Worm (Caenorhabditis elegans) whole organism, late embryonic: ENCODE data around the gene srr-2.

Experiments
- C38D4.7 ChIP-seq: fragments of 200-800 bp; sonication (Bioruptor generic); optimal IDR thresholded peaks from 2 replicates; lab custom pipeline; 2018; ENCODE audit warnings: mild to moderate bottlenecking, missing genetic modification characterization, moderate library complexity, missing compliant biosample characterization
- K02D7.2 ChIP-seq: sonication (generic microtip); optimal IDR thresholded peaks from 2 replicates; lab custom pipeline; 2017; ENCODE audit warnings: mild to moderate bottlenecking, missing genetic modification characterization, missing compliant biosample characterization
- ahr-1 ChIP-seq: sonication (generic microtip); optimal IDR thresholded peaks from 2 replicates; lab custom pipeline; 2016; ENCODE audit warnings: missing genetic modification characterization, missing compliant biosample characterization
- ama-1 ChIP-seq: fragments of 150-350 bp; optimal IDR thresholded peaks from 2 replicates; lab custom pipeline; 2014
- ceh-14 ChIP-seq: sonication (generic microtip); optimal IDR thresholded peaks from 2 replicates; lab custom pipeline; 2016; ENCODE audit warnings: missing genotype, missing genetic modification characterization, missing compliant biosample characterization
- ceh-22 ChIP-seq: sonication (generic microtip); optimal IDR thresholded peaks from 2 replicates; lab custom pipeline; 2017; ENCODE audit warnings: missing biosample characterization, missing genetic modification characterization
- ceh-24 ChIP-seq: sonication (generic microtip); optimal IDR thresholded peaks from 2 replicates; lab custom pipeline; 2016; ENCODE audit warnings: mild to moderate bottlenecking, missing genetic modification characterization, missing compliant biosample characterization
- ceh-31 ChIP-seq: sonication (generic microtip); optimal IDR thresholded peaks from 2 replicates; lab custom pipeline; 2016; ENCODE audit warnings: missing genetic modification characterization, missing compliant biosample characterization
- ceh-48 ChIP-seq: sonication (generic microtip); optimal IDR thresholded peaks from 2 replicates; lab custom pipeline; 2016; ENCODE audit warnings: missing genetic modification characterization, inconsistent platforms, missing compliant biosample characterization
- che-1 ChIP-seq: sonication (generic microtip); optimal IDR thresholded peaks from 2 replicates; lab custom pipeline; 2016; ENCODE audit warnings: mild to moderate bottlenecking, missing genetic modification characterization, missing compliant biosample characterization
- dmd-4 ChIP-seq: sonication (generic microtip); optimal IDR thresholded peaks from 2 replicates; lab custom pipeline; 2016; ENCODE audit warnings: borderline replicate concordance, missing genetic modification characterization, missing compliant biosample characterization
- dve-1 ChIP-seq: sonication (generic microtip); optimal IDR thresholded peaks from 2 replicates; lab custom pipeline; 2017; ENCODE audit warnings: antibody characterized with exemption, mild to moderate bottlenecking, missing genetic modification characterization, missing compliant biosample characterization
- elt-2 ChIP-seq: sonication (generic microtip); optimal IDR thresholded peaks from 2 replicates; lab custom pipeline; 2016; ENCODE audit warnings: missing genetic modification reagents, missing genetic modification characterization, missing compliant biosample characterization
- elt-4 ChIP-seq: sonication (generic microtip); optimal IDR thresholded peaks from 2 replicates; lab custom pipeline; 2016; ENCODE audit warnings: missing genetic modification characterization, missing compliant biosample characterization
- eyg-1 ChIP-seq: sonication (generic microtip); optimal IDR thresholded peaks from 2 replicates; lab custom pipeline; 2016; ENCODE audit warnings: missing genotype, missing genetic modification characterization, missing compliant biosample characterization
- fax-1 ChIP-seq: sonication (generic microtip); optimal IDR thresholded peaks from 2 replicates; lab custom pipeline; 2016; ENCODE audit warnings: missing genotype, missing genetic modification characterization, missing compliant biosample characterization
- fkh-6 ChIP-seq: sonication (generic microtip); optimal IDR thresholded peaks from 2 replicates; lab custom pipeline; 2016; ENCODE audit warnings: missing genetic modification characterization, missing compliant biosample characterization
- hlh-13 ChIP-seq: fragments of 200-800 bp; sonication (Bioruptor generic); optimal IDR thresholded peaks from 2 replicates; lab custom pipeline; 2018; ENCODE audit warnings: mild to moderate bottlenecking, missing genetic modification characterization, missing compliant biosample characterization
- hlh-15 ChIP-seq: sonication (generic microtip); optimal IDR thresholded peaks from 2 replicates; lab custom pipeline; 2016; ENCODE audit warnings: missing genetic modification characterization, missing compliant biosample characterization
- hlh-6 ChIP-seq: sonication (generic microtip); optimal IDR thresholded peaks from 2 replicates; lab custom pipeline; 2016; ENCODE audit warnings: missing genotype, missing genetic modification characterization, missing compliant biosample characterization
- hlh-8 ChIP-seq: sonication (generic microtip); optimal IDR thresholded peaks from 2 replicates; lab custom pipeline; 2016; ENCODE audit warnings: missing genotype, missing genetic modification characterization, missing compliant biosample characterization
- lim-6 ChIP-seq: sonication (generic microtip); optimal IDR thresholded peaks from 2 replicates; lab custom pipeline; 2016; ENCODE audit warnings: missing genetic modification characterization, missing compliant biosample characterization
- madf-2 ChIP-seq: sonication (generic microtip); optimal IDR thresholded peaks from 2 replicates; lab custom pipeline; 2017; ENCODE audit warnings: missing genetic modification characterization, missing compliant biosample characterization
- mec-3 ChIP-seq: sonication (generic microtip); optimal IDR thresholded peaks from 2 replicates; lab custom pipeline; 2016; ENCODE audit warnings: borderline replicate concordance, missing genetic modification characterization, missing compliant biosample characterization
- nhr-11 ChIP-seq: fragments of 150-350 bp; optimal IDR thresholded peaks from 2 replicates; lab custom pipeline; 2014; ENCODE audit warnings: missing biosample characterization, missing genetic modification characterization
- nhr-232 ChIP-seq: sonication (generic microtip); optimal IDR thresholded peaks from 2 replicates; lab custom pipeline; 2016; ENCODE audit warnings: missing genetic modification characterization, missing compliant biosample characterization
- odd-2 ChIP-seq: sonication (generic microtip); optimal IDR thresholded peaks from 2 replicates; lab custom pipeline; 2017; ENCODE audit warnings: antibody characterized with exemption, mild to moderate bottlenecking, missing genetic modification characterization, missing compliant biosample characterization
- pha-2 ChIP-seq: sonication (generic microtip); optimal IDR thresholded peaks from 2 replicates; lab custom pipeline; 2017; ENCODE audit warnings: mild to moderate bottlenecking, missing genetic modification characterization, missing compliant biosample characterization
- pqm-1 ChIP-seq: sonication (generic microtip); optimal IDR thresholded peaks from 2 replicates; lab custom pipeline; 2016; ENCODE audit warnings: missing genetic modification characterization, missing compliant biosample characterization
- pros-1 ChIP-seq: fragments of 150-350 bp; optimal IDR thresholded peaks from 2 replicates; lab custom pipeline; 2014; ENCODE audit warnings: missing biosample characterization, missing genetic modification reagents, missing genetic modification characterization
- ref-2 ChIP-seq: sonication (generic microtip); optimal IDR thresholded peaks from 2 replicates; lab custom pipeline; 2016; ENCODE audit warnings: missing genetic modification characterization, missing compliant biosample characterization
- tbx-2 ChIP-seq: sonication (generic microtip); optimal IDR thresholded peaks from 2 replicates; lab custom pipeline; 2016; ENCODE audit warnings: missing genetic modification characterization, missing compliant biosample characterization
- tbx-7 ChIP-seq: sonication (generic microtip); optimal IDR thresholded peaks from 2 replicates; lab custom pipeline; 2016; ENCODE audit warnings: missing genotype, missing genetic modification characterization, missing compliant biosample characterization
- ttx-3 ChIP-seq: sonication (generic microtip); optimal IDR thresholded peaks from 2 replicates; lab custom pipeline; 2016; ENCODE audit warnings: missing genetic modification reagents, missing genetic modification characterization, missing compliant biosample characterization
- unc-86 ChIP-seq: sonication (generic microtip); optimal IDR thresholded peaks from 2 replicates; lab custom pipeline; 2016; ENCODE audit warnings: missing genetic modification characterization, missing compliant biosample characterization
- zip-5 ChIP-seq: sonication (generic microtip); optimal IDR thresholded peaks from 2 replicates; lab custom pipeline; 2016; ENCODE audit warnings: missing genetic modification characterization, missing compliant biosample characterization
- ztf-16 ChIP-seq: sonication (generic microtip); optimal IDR thresholded peaks from 2 replicates; lab custom pipeline; 2017; ENCODE audit warnings: missing genetic modification characterization, missing compliant biosample characterization

The srr-2 gene

ce11 chrV:19240129-19240528 is 23.2 kb upstream of the srr-2 start, which contains the start of the genes fbxb-115 and fbxb-1:
Gene fbxb-115 (minus strand): TSS chrV:19240229.
Gene fbxb-1 (plus strand): TSS chrV:19240354.
- TF ChIP-seq ahr-1 (no peak), eyg-1 (no peak), fkh-6 (tag; lab: Kevin White, UChicago) (no peak), che-1 (tag; lab: Kevin White, UChicago) (no peak), pros-1 (no peak), pqm-1 (tag; lab: Kevin White, UChicago) (no peak), fax-1 (tag; lab: Kevin White, UChicago) (no peak), lim-6 (tag; lab: Kevin White, UChicago) (no peak), hlh-15 (tag; lab: Kevin White, UChicago) (no peak), ceh-14 (tag; lab: Kevin White, UChicago) (no peak), unc-86 (tag; lab: Kevin White, UChicago) (no peak), nhr-11 (tag; lab: Kevin White, UChicago) (no peak)

ce11 chrV:19237204-19237603 is 20.2 kb upstream of the srr-2 start, which contains the start of gene fbxb-2:
Gene fbxb-2 (minus strand): TSS chrV:19237304.
- TF ChIP-seq hlh-8 (tag; lab: Kevin White, UChicago) (no peak), pha-2 (tag; lab: Kevin White, UChicago) (no peak), ceh-24 (no peak), tbx-2 (tag; lab: Kevin White, UChicago) (no peak), ttx-3 (tag; lab: Kevin White, UChicago) (no peak), C38D4.7 (no peak), zip-5 (tag; lab: Kevin White, UChicago) (no peak), elt-4 (tag; lab: Kevin White, UChicago) (no peak), nhr-232 (tag; lab: Kevin White, UChicago) (no peak), ceh-14 (tag; lab: Kevin White, UChicago) (no peak), ztf-16 (tag; lab: Kevin White, UChicago) (no peak)

ce11 chrV:19233469-19233868 is 16.5 kb upstream of the srr-2 start, which contains the start of gene fbxb-116:
Gene fbxb-116 (plus strand): TSS chrV:19233769.
- TF ChIP-seq ceh-22, result no peak
- TF ChIP-seq K02D7.2 (tag; lab: Kevin White, UChicago), result no peak
- no peak for TF ChIP-seq dmd-4 (tag; lab: Kevin White, UChicago)
- no peak for TF ChIP-seq lim-6 (tag; lab: Kevin White, UChicago)
- TF ChIP-seq mec-3 (tag; lab: Kevin White, UChicago), result no peak
- no peak for TF ChIP-seq ceh-31 (tag; lab: Kevin White, UChicago)
- TF ChIP-seq nhr-11 (tag; lab: Kevin White, UChicago), result no peak
- TF ChIP-seq madf-2 (tag; lab: Kevin White, UChicago), result no peak
- TF ChIP-seq hlh-6, result no peak
- no peak for TF ChIP-seq ref-2
- no peak for TF ChIP-seq elt-2 (tag; lab: Kevin White, UChicago)
- no peak for TF ChIP-seq pqm-1 (tag; lab: Kevin White, UChicago)
- TF ChIP-seq dve-1, result no peak

ce11 chrV:19231167-19231566 is 14.2 kb upstream of the srr-2 start:
- TF ChIP-seq dve-1 (peak; percentile 91), fax-1 (tag; lab: Kevin White, UChicago) (no peak), elt-4 (tag; lab: Kevin White, UChicago) (no peak), ama-1 (no peak)

ce11 chrV:19230413-19230812 is 13.4 kb upstream of the srr-2 start, which contains the start of gene sqst-3:
Gene sqst-3 (plus strand): TSS chrV:19230782.
- TF ChIP-seq pha-2 (tag; lab: Kevin White, UChicago) (no peak), ceh-48 (tag; lab: Kevin White, UChicago) (no peak), tbx-7 (no peak), hlh-13 (GFP tag; lab: Kevin White, UChicago) (no peak), ceh-24 (no peak), odd-2 (tag; lab: Kevin White, UChicago) (no peak), che-1 (tag; lab: Kevin White, UChicago) (no peak), hlh-15 (tag; lab: Kevin White, UChicago) (no peak), elt-4 (tag; lab: Kevin White, UChicago) (no peak)
